Worm (Caenorhabditis elegans): ENCODE measurements around the gene srh-231.

DNA sequence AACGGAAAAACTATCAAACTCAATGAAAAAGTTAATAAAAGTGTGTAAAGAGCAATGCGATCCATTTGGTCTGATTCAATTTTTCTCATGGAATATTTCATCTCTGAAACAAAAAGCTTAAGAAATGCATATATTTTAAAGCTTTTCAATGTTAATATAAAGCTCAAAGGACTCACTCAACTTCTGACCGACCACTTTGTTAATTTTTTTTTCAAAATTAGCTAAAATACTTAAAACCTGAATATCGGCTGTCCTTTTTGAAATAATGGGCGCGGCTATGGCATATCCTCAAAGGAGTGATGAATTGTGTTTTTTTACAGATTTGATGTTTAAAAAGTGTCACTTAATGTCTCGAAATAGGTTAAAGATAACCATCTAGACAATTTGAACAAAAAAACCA, 37.7 kb upstream of the srh-231 start, which contains the start of gene C02H6.1:
- TF ChIP-seq skn-1 (tag; optimal IDR thresholded peaks at IDR 0.05): no peak
- no peak for TF ChIP-seq zag-1 (tag; optimal IDR thresholded peaks at IDR 0.05)
- TF ChIP-seq ama-1 (optimal IDR thresholded peaks at IDR 0.05): no peak
- no peak for TF ChIP-seq mdl-1 (tag; optimal IDR thresholded peaks at IDR 0.05)
